Fruit fly (Drosophila melanogaster) whole organism, embryonic: ENCODE results near the gene CG4438.
A peak's percentile ranks its signal among the peaks of the same experiment; 100 is the strongest.

ENCODE experiments used
- Antp ChIP-seq: fragments of 200-800 bp; sonication (Bioruptor generic); optimal IDR thresholded peaks from 3 replicates; lab custom pipeline; 2016; ENCODE audit warnings: missing biosample characterization, missing genetic modification characterization
- Atf-2 ChIP-seq: fragments of 200-800 bp; sonication (Bioruptor generic); optimal IDR thresholded peaks from 2 replicates; lab custom pipeline; 2016; ENCODE audit warnings: missing biosample characterization, missing genetic modification characterization
- Bdp1 ChIP-seq: fragments of 200-800 bp; sonication (Bioruptor generic); optimal IDR thresholded peaks from 3 replicates; lab custom pipeline; 2016; ENCODE audit warnings: missing biosample characterization, missing genetic modification characterization
- Blimp-1 ChIP-seq: fragments of 200-800 bp; sonication (Bioruptor generic); optimal IDR thresholded peaks from 3 replicates; lab custom pipeline; 2018; ENCODE audit warnings: missing biosample characterization, missing genetic modification characterization, mild to moderate bottlenecking, moderate library complexity, missing genetic modification reagents
- CG11723 ChIP-seq: fragments of 200-800 bp; sonication (Bioruptor generic); optimal IDR thresholded peaks from 2 replicates; lab custom pipeline; 2017; ENCODE audit warnings: missing biosample characterization, mild to moderate bottlenecking, missing genetic modification characterization
- CG14050 ChIP-seq: fragments of 200-800 bp; sonication (Bioruptor generic); IDR thresholded peaks from 3 replicates; pipeline ENCODE4 v1.3.6; 2022; ENCODE audit warnings: missing biosample characterization, missing genetic modification characterization
- CG15011 ChIP-seq: fragments of 200-800 bp; sonication (Bioruptor generic); optimal IDR thresholded peaks from 3 replicates; lab custom pipeline; 2018; ENCODE audit warnings: missing biosample characterization, mild to moderate bottlenecking, missing genetic modification characterization
- CG17912 ChIP-seq: fragments of 200-800 bp; sonication (Bioruptor generic); optimal IDR thresholded peaks from 2 replicates; lab custom pipeline; 2018; ENCODE audit warnings: missing biosample characterization, mild to moderate bottlenecking, missing genetic modification characterization
- CG18599 ChIP-seq: fragments of 200-800 bp; sonication (Bioruptor generic); optimal IDR thresholded peaks from 3 replicates; lab custom pipeline; 2017; ENCODE audit warnings: missing biosample characterization, missing genetic modification characterization, mild to moderate bottlenecking, moderate library complexity, missing genetic modification reagents
- CG2199 ChIP-seq: fragments of 200-800 bp; sonication (Bioruptor generic); IDR thresholded peaks from 3 replicates; pipeline ENCODE4 v1.3.6; 2022; ENCODE audit warnings: missing biosample characterization, missing genetic modification characterization
- CG2889 ChIP-seq: fragments of 200-800 bp; sonication (Bioruptor generic); IDR thresholded peaks from 3 replicates; pipeline ENCODE4 v1.3.6; 2022; ENCODE audit warnings: missing biosample characterization, missing genetic modification characterization
- CG30403 ChIP-seq: fragments of 200-800 bp; sonication (Bioruptor generic); optimal IDR thresholded peaks from 3 replicates; lab custom pipeline; 2016; ENCODE audit warnings: missing biosample characterization, missing genetic modification characterization
- CG34422 ChIP-seq: fragments of 200-800 bp; sonication (Bioruptor generic); IDR thresholded peaks from 3 replicates; pipeline ENCODE4 v1.3.6; 2022; ENCODE audit warnings: missing biosample characterization, missing genetic modification characterization
- CG3726 ChIP-seq: fragments of 200-800 bp; sonication (Bioruptor generic); IDR thresholded peaks from 3 replicates; pipeline ENCODE4, ENCODE4 v1.3.6; 2022; ENCODE audit warnings: missing biosample characterization, missing genetic modification characterization
- CG4820 ChIP-seq: fragments of 200-800 bp; sonication (Bioruptor generic); optimal IDR thresholded peaks from 3 replicates; lab custom pipeline; 2016; ENCODE audit warnings: missing biosample characterization, missing genetic modification characterization
- CG7987 ChIP-seq: fragments of 200-800 bp; sonication (Bioruptor generic); optimal IDR thresholded peaks from 2 replicates; lab custom pipeline; 2018; ENCODE audit warnings: missing biosample characterization, mild to moderate bottlenecking, missing genetic modification characterization, moderate library complexity
- CG8944 ChIP-seq: fragments of 200-800 bp; sonication (Bioruptor generic); optimal IDR thresholded peaks from 3 replicates; lab custom pipeline; 2016; ENCODE audit warnings: missing biosample characterization, missing genetic modification characterization
- CG9932 ChIP-seq: fragments of 200-800 bp; sonication (Bioruptor generic); IDR thresholded peaks from 2 replicates; pipeline ENCODE4 v1.3.6; 2022; ENCODE audit warnings: missing biosample characterization, missing genetic modification characterization
- Dbx ChIP-seq: fragments of 200-800 bp; sonication (Bioruptor generic); IDR thresholded peaks from 3 replicates; pipeline ENCODE4 v1.3.6; 2022; ENCODE audit warnings: missing biosample characterization, missing genetic modification characterization
- Fer2 ChIP-seq: fragments of 200-800 bp; sonication (Bioruptor generic); optimal IDR thresholded peaks from 2 replicates; lab custom pipeline; 2018; ENCODE audit warnings: missing biosample characterization, mild to moderate bottlenecking, missing genetic modification characterization, moderate library complexity
- Hmx ChIP-seq: fragments of 200-800 bp; sonication (Bioruptor generic); optimal IDR thresholded peaks from 2 replicates; lab custom pipeline; 2016; ENCODE audit warnings: missing biosample characterization, missing genetic modification characterization
- Hr3 ChIP-seq: fragments of 200-800 bp; sonication (Bioruptor generic); optimal IDR thresholded peaks from 3 replicates; lab custom pipeline; 2016; ENCODE audit warnings: missing biosample characterization, missing genetic modification characterization
- MTF-1 ChIP-seq: fragments of 200-800 bp; sonication (Bioruptor generic); optimal IDR thresholded peaks from 2 replicates; lab custom pipeline; 2018; ENCODE audit warnings: missing biosample characterization, mild to moderate bottlenecking, missing genetic modification characterization, borderline replicate concordance
- Meics ChIP-seq: fragments of 200-800 bp; sonication (Bioruptor generic); optimal IDR thresholded peaks from 2 replicates; lab custom pipeline; 2017; ENCODE audit warnings: missing biosample characterization, mild to moderate bottlenecking, missing genetic modification characterization
- Mes4 ChIP-seq: fragments of 200-800 bp; sonication (Bioruptor generic); optimal IDR thresholded peaks from 2 replicates; lab custom pipeline; 2016; ENCODE audit warnings: missing biosample characterization, missing genetic modification characterization
- Mrtf ChIP-seq: fragments of 200-800 bp; sonication (Bioruptor generic); IDR thresholded peaks from 3 replicates; pipeline ENCODE4 v1.3.6; 2022; ENCODE audit warnings: missing biosample characterization, missing genetic modification characterization
- NC2α ChIP-seq: fragments of 200-800 bp; sonication (Bioruptor generic); optimal IDR thresholded peaks from 2 replicates; lab custom pipeline; 2016; ENCODE audit warnings: missing biosample characterization, missing genetic modification characterization
- Neu2 ChIP-seq: fragments of 200-800 bp; sonication (Bioruptor generic); optimal IDR thresholded peaks from 3 replicates; lab custom pipeline; 2016; ENCODE audit warnings: missing biosample characterization, missing genetic modification characterization, borderline replicate concordance
- Nf-YC ChIP-seq: fragments of 200-800 bp; optimal IDR thresholded peaks from 3 replicates; lab custom pipeline; 2019; ENCODE audit warnings: missing biosample characterization, mild to moderate bottlenecking, missing genetic modification characterization, moderate library complexity
- Six4 ChIP-seq: fragments of 200-800 bp; sonication (Bioruptor generic); optimal IDR thresholded peaks from 2 replicates; lab custom pipeline; 2016; ENCODE audit warnings: missing biosample characterization, missing genetic modification characterization
- YL-1 ChIP-seq: fragments of 200-800 bp; sonication (Bioruptor generic); optimal IDR thresholded peaks from 3 replicates; lab custom pipeline; 2017; ENCODE audit warnings: missing biosample characterization, mild to moderate bottlenecking, missing genetic modification characterization
- al ChIP-seq: fragments of 200-800 bp; sonication (Bioruptor generic); IDR thresholded peaks from 2 replicates; pipeline ENCODE4 v1.3.6; 2022; ENCODE audit warnings: missing biosample characterization, missing genetic modification characterization
- ato ChIP-seq: fragments of 200-800 bp; sonication (Bioruptor generic); IDR thresholded peaks from 2 replicates; pipeline ENCODE4 v1.3.6; 2022; ENCODE audit warnings: missing biosample characterization, missing genetic modification characterization; ENCODE audit not compliant: partially characterized antibody
- cas ChIP-seq: fragments of 200-800 bp; sonication (Bioruptor generic); IDR thresholded peaks from 2 replicates; pipeline ENCODE4 v1.3.6; 2022; ENCODE audit warnings: missing biosample characterization, missing genetic modification characterization
- caup ChIP-seq: fragments of 200-800 bp; sonication (Bioruptor generic); optimal IDR thresholded peaks from 3 replicates; lab custom pipeline; 2017; ENCODE audit warnings: missing biosample characterization, mild to moderate bottlenecking, missing genetic modification characterization, moderate library complexity; ENCODE audit not compliant: severe bottlenecking
- dm ChIP-seq: fragments of 200-800 bp; sonication (Bioruptor generic); optimal IDR thresholded peaks from 3 replicates; lab custom pipeline; 2016; ENCODE audit warnings: missing biosample characterization, missing genetic modification characterization
- gce ChIP-seq: fragments of 200-800 bp; sonication (Bioruptor generic); IDR thresholded peaks from 3 replicates; pipeline ENCODE4 v1.3.6; 2022; ENCODE audit warnings: missing biosample characterization, missing genetic modification characterization
- grau ChIP-seq: fragments of 200-800 bp; optimal IDR thresholded peaks from 3 replicates; lab custom pipeline; 2019; ENCODE audit warnings: missing biosample characterization, mild to moderate bottlenecking, missing genetic modification characterization, moderate library complexity
- hth ChIP-seq: fragments of >200 bp; optimal IDR thresholded peaks from 2 replicates; lab custom pipeline; 2017; ENCODE audit warnings: inconsistent platforms
- jing ChIP-seq: fragments of 200-800 bp; sonication (Bioruptor generic); optimal IDR thresholded peaks from 2 replicates; lab custom pipeline; 2018; ENCODE audit warnings: missing biosample characterization, mild to moderate bottlenecking, missing genetic modification characterization
- jumu ChIP-seq: fragments of 200-800 bp; sonication (Bioruptor generic); optimal IDR thresholded peaks from 3 replicates; lab custom pipeline; 2016; ENCODE audit warnings: missing biosample characterization, missing genetic modification characterization
- kni ChIP-seq: fragments of 200-800 bp; sonication (Bioruptor generic); optimal IDR thresholded peaks from 3 replicates; lab custom pipeline; 2017; ENCODE audit warnings: mild to moderate bottlenecking, missing biosample characterization, missing genetic modification reagents, missing genetic modification characterization
- maf-S ChIP-seq: fragments of 200-800 bp; sonication (Bioruptor generic); optimal IDR thresholded peaks from 2 replicates; lab custom pipeline; 2016; ENCODE audit warnings: missing biosample characterization, missing genetic modification characterization
- mirr ChIP-seq: fragments of 200-800 bp; sonication (Bioruptor generic); optimal IDR thresholded peaks from 3 replicates; lab custom pipeline; 2018; ENCODE audit warnings: missing biosample characterization, mild to moderate bottlenecking, missing genetic modification characterization
- nom ChIP-seq: fragments of 200-800 bp; sonication (Bioruptor generic); optimal IDR thresholded peaks from 2 replicates; lab custom pipeline; 2017; ENCODE audit warnings: missing biosample characterization, missing genetic modification characterization, mild to moderate bottlenecking, moderate library complexity, missing genetic modification reagents
- odd ChIP-seq: fragments of 200-800 bp; sonication (Bioruptor generic); optimal IDR thresholded peaks from 2 replicates; lab custom pipeline; 2017; ENCODE audit warnings: missing biosample characterization, mild to moderate bottlenecking, missing genetic modification characterization
- pzg ChIP-seq: fragments of 200-800 bp; sonication (Bioruptor generic); optimal IDR thresholded peaks from 3 replicates; lab custom pipeline; 2018; ENCODE audit warnings: missing biosample characterization, mild to moderate bottlenecking, missing genetic modification characterization, moderate library complexity
- sd ChIP-seq: fragments of 200-800 bp; sonication (Bioruptor generic); optimal IDR thresholded peaks from 3 replicates; lab custom pipeline; 2018; ENCODE audit warnings: missing biosample characterization, mild to moderate bottlenecking, missing genetic modification characterization, moderate library complexity
- sens ChIP-seq: fragments of 200-800 bp; sonication (Bioruptor generic); peaks from one replicate; lab custom pipeline; 2016; ENCODE audit warnings: missing biosample characterization, missing genetic modification characterization
- sima ChIP-seq: fragments of 200-800 bp; sonication (Bioruptor generic); optimal IDR thresholded peaks from 2 replicates; lab custom pipeline; 2016; ENCODE audit warnings: missing biosample characterization, missing genetic modification characterization

The CG4438 gene

dm6 chr2L:9388013-9388605, 9.7 kb downstream of the CG4438 start (continued):
- TF ChIP-seq dm (GFP tag; lab: Kevin White, UChicago) (peak; percentile 38), CG8944 (GFP tag; lab: Kevin White, UChicago) (peak; percentile 61), sens (GFP tag; lab: Kevin White, UChicago) (peak; percentile 87), jing (GFP tag; lab: Kevin White, UChicago) (peak; percentile 12), CG2889 (GFP tag; lab: Robert Waterston, UW) (0 out of 3 replicates have a peak, but pooled peaks have one; percentile 22), sd (tag; lab: Kevin White, UChicago) (peak; percentile 69), CG18599 (GFP tag; lab: Kevin White, UChicago) (peak; percentile 78), odd (GFP tag; lab: Kevin White, UChicago) (peak; percentile 6), gce (GFP tag; lab: Robert Waterston, UW) (peak; percentile 51; the same call in 1 of the 3 replicates), MTF-1 (GFP tag; lab: Kevin White, UChicago) (no peak), Hr3 (GFP tag; lab: Kevin White, UChicago) (peak; percentile 59), caup (GFP tag; lab: Kevin White, UChicago) (peak; percentile 68), maf-S (GFP tag; lab: Kevin White, UChicago) (peak; percentile 71), CG3726 (GFP tag; lab: Robert Waterston, UW) (0 out of 3 replicates have a peak, but pooled peaks have one; percentile 64), CG15011 (GFP tag; lab: Kevin White, UChicago) (no peak), YL-1 (GFP tag; lab: Kevin White, UChicago) (no peak), kni (GFP tag; lab: Kevin White, UChicago) (no peak), jumu (GFP tag; lab: Kevin White, UChicago) (peak; percentile 56), al (peak; percentile 74), CG14050 (GFP tag; lab: Robert Waterston, UW) (peak; percentile 50; the same call in 1 of the 3 replicates), CG4820 (GFP tag; lab: Kevin White, UChicago) (peak; percentile 22), grau (peak; percentile 72), Neu2 (no peak), cas (GFP tag; lab: Robert Waterston, UW) (0 out of 2 replicates have a peak, but pooled peaks have one; percentile 22), Meics (peak; percentile 82), Bdp1 (GFP tag; lab: Kevin White, UChicago) (peak; percentile 29), CG7987 (GFP tag; lab: Kevin White, UChicago) (peak; percentile 14), CG11723 (GFP tag; lab: Kevin White, UChicago) (peak; percentile 5), Antp (GFP tag; lab: Kevin White, UChicago) (peak; percentile 83), CG30403 (peak; percentile 75), ato (no peak), NC2α (GFP tag; lab: Kevin White, UChicago) (no peak), Blimp-1 (GFP tag; lab: Kevin White, UChicago) (peak; percentile 21), Fer2 (tag; lab: Kevin White, UChicago) (no peak), sima (GFP tag; lab: Kevin White, UChicago) (no peak), CG9932 (peak; percentile 93), nom (GFP tag; lab: Kevin White, UChicago) (peak; percentile 84), Hmx (GFP tag; lab: Kevin White, UChicago) (peak; percentile 44), Atf-2 (GFP tag; lab: Kevin White, UChicago) (peak; percentile 50), Six4 (GFP tag; lab: Kevin White, UChicago) (peak; percentile 18), Mrtf (GFP tag; lab: Robert Waterston, UW) (peak; percentile 59; the same call in 1 of the 3 replicates), CG17912 (GFP tag; lab: Kevin White, UChicago) (no peak), pzg (GFP tag; lab: Kevin White, UChicago) (peak; percentile 6), Mes4 (GFP tag; lab: Kevin White, UChicago) (peak; percentile 45), CG34422 (GFP tag; lab: Robert Waterston, UW) (peak; percentile 76; the same call in 2 of the 3 replicates), Nf-YC (tag; lab: Kevin White, UChicago) (no peak), CG2199 (GFP tag; lab: Robert Waterston, UW) (no peak), mirr (GFP tag; lab: Kevin White, UChicago) (peak; percentile 69), Dbx (GFP tag; lab: Robert Waterston, UW) (peak; percentile 81), hth (lab: Kevin White, UChicago) (no peak)
